Worm (Caenorhabditis elegans) whole organism, L4/young adult: ENCODE data around the gene Y102E9.5.

Experiments used
- W03F9.2 ChIP-seq: fragments of 150-350 bp; optimal IDR thresholded peaks from 2 replicates; lab custom pipeline; 2014; ENCODE audit warnings: missing biosample characterization, missing genetic modification characterization
- dao-5 ChIP-seq: sonication (generic microtip); optimal IDR thresholded peaks from 2 replicates; lab custom pipeline; 2016; ENCODE audit warnings: missing genotype, missing genetic modification characterization, moderate library complexity, missing compliant biosample characterization
- him-1 ChIP-seq: sonication (generic microtip); optimal IDR thresholded peaks from 2 replicates; lab custom pipeline; 2016; ENCODE audit warnings: missing genotype, missing genetic modification reagents, missing genetic modification characterization, missing compliant biosample characterization

Gene Y102E9.5

ce11 chrIII:6722208-6722679 is 7.8 kb downstream of the Y102E9.5 start, which contains the start of the genes bath-41 and F37A4.2:
bath-41 (minus strand) TSS chrIII:6722258.
F37A4.2 (plus strand) TSS chrIII:6722454.
- TF ChIP-seq dao-5 (tag; lab: Kevin White, UChicago) = no peak
- no peak for TF ChIP-seq him-1
- no peak for TF ChIP-seq W03F9.2 (tag; lab: Kevin White, UChicago)

ce11 chrIII:6718270-6718669 is 11.8 kb downstream of the Y102E9.5 start, which contains the start of gene F37A4.3:
F37A4.3 (plus strand) TSS chrIII:6718570.
- no peak for TF ChIP-seq dao-5 (tag; lab: Kevin White, UChicago)
- no peak for TF ChIP-seq him-1
- no peak for TF ChIP-seq W03F9.2 (tag; lab: Kevin White, UChicago)

ce11 chrIII:6713266-6713665 is 16.8 kb downstream of the Y102E9.5 start, which contains the start of gene F37A4.4:
F37A4.4 (plus strand) TSS chrIII:6713566.
- TF ChIP-seq dao-5 (tag; lab: Kevin White, UChicago) (no peak), him-1 (no peak), W03F9.2 (tag; lab: Kevin White, UChicago) (no peak)

ce11 chrIII:6711590-6711989 is 18.5 kb downstream of the Y102E9.5 start, which contains the start of gene F37A4.5:
F37A4.5 (plus strand) TSS chrIII:6711890.
- TF ChIP-seq dao-5 (tag; lab: Kevin White, UChicago) (no peak), W03F9.2 (tag; lab: Kevin White, UChicago) (no peak), him-1 (no peak)

ce11 chrIII:6709983-6710382 is 20.1 kb downstream of the Y102E9.5 start, which contains the start of gene isw-1:
isw-1 (minus strand) TSS chrIII:6710100.
- TF ChIP-seq W03F9.2 (tag; lab: Kevin White, UChicago) (no peak), him-1 (no peak), dao-5 (tag; lab: Kevin White, UChicago) (no peak)

- TF ChIP-seq dao-5 (tag; lab: Kevin White, UChicago) = no peak
These were observed 24.6 kb downstream of the Y102E9.5 start, which contains the start of gene F37A4.6 for ce11 chrIII:6705515-6705914. F37A4.6 (plus strand) TSS chrIII:6705815.

ce11 chrIII:6695189-6695588 is 34.9 kb downstream of the Y102E9.5 start:
- TF ChIP-seq dao-5 (tag; lab: Kevin White, UChicago) (no peak), him-1 (peak; percentile 66), W03F9.2 (tag; lab: Kevin White, UChicago) (no peak)

- TF ChIP-seq W03F9.2 (tag; lab: Kevin White, UChicago) (no peak), dao-5 (tag; lab: Kevin White, UChicago) (no peak), him-1 (no peak)
These were observed 36.8 kb downstream of the Y102E9.5 start for ce11 chrIII:6693285-6693684.

- no peak for TF ChIP-seq him-1
- no peak for TF ChIP-seq W03F9.2 (tag; lab: Kevin White, UChicago)
- no peak for TF ChIP-seq dao-5 (tag; lab: Kevin White, UChicago)
These were observed 39.6 kb downstream of the Y102E9.5 start for ce11 chrIII:6690490-6690889.

- TF ChIP-seq him-1 (no peak), W03F9.2 (tag; lab: Kevin White, UChicago) (no peak), dao-5 (tag; lab: Kevin White, UChicago) (no peak)
These were observed 48.3 kb downstream of the Y102E9.5 start for ce11 chrIII:6681790-6682189.

- no peak for TF ChIP-seq W03F9.2 (tag; lab: Kevin White, UChicago)
- no peak for TF ChIP-seq him-1
- TF ChIP-seq dao-5 (tag; lab: Kevin White, UChicago) = no peak
These were observed 49.1 kb downstream of the Y102E9.5 start for ce11 chrIII:6680963-6681362.

ce11 chrIII:6679323-6679722 is 50.8 kb downstream of the Y102E9.5 start:
- TF ChIP-seq him-1 (no peak), dao-5 (tag; lab: Kevin White, UChicago) (no peak), W03F9.2 (tag; lab: Kevin White, UChicago) (no peak)
